Fruit fly (Drosophila melanogaster) whole organism, larva: ENCODE measurements around the gene CG43731.

Experiments
- noc ChIP-seq: fragments of 200-800 bp; sonication (Bioruptor generic); optimal IDR thresholded peaks from 3 replicates; lab custom pipeline; 2019; ENCODE audit warnings: missing biosample characterization, mild to moderate bottlenecking, missing genetic modification characterization, moderate library complexity

CG43731 gene

dm6 chr2L:19101744-19102143 is at the start of gene CG43731, which contains the start of gene CG17344:
Gene CG43731, plus strand, starts transcription at chr2L:19102044.
Gene CG17344, plus strand, starts transcription at chr2L:19102044.
- TF ChIP-seq noc (tag; lab: Kevin White, UChicago), result no peak

dm6 chr2L:19053860-19054515 is 47.9 kb upstream of the CG43731 start, which contains the start of gene CG10492:
Gene CG10492, plus strand, starts transcription at chr2L:19054078.
- TF ChIP-seq noc (tag; lab: Kevin White, UChicago), result no peak

dm6 chr2L:19054516-19054887 is 47.3 kb upstream of the CG43731 start:
- no peak for TF ChIP-seq noc (tag; lab: Kevin White, UChicago)

- TF ChIP-seq noc (tag; lab: Kevin White, UChicago), result no peak
These were observed 44.0 kb upstream of the CG43731 start for dm6 chr2L:19057799-19058198.

DNA sequence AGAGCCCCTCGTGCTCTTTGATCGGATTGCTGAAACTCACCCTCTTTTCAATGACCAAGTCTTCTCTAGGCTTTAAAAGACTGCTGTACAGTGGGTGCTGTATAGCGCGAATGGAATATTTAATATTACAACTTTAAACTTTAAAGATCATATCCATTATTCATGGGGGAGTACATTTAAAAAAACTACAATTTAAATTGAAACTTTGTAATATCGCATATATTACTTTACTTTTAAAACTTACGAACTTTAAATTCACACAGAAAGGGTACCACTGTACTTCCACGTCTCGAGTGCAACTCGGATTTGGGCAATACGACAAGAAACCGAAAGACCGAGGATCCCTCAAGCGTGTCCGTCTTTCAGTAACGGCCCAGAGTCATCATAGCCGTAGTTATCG is 42.9 kb upstream of the CG43731 start, which contains the start of gene Phlpp:
Gene Phlpp, plus strand, starts transcription at position 214 of the 400 bp plus-strand sequence.
- no peak for TF ChIP-seq noc (tag; lab: Kevin White, UChicago)

- TF ChIP-seq noc (tag; lab: Kevin White, UChicago), result no peak
These were observed 38.7 kb upstream of the CG43731 start, which contains the start of gene Dus4 for dm6 chr2L:19063090-19063692. Gene Dus4, plus strand, starts transcription at chr2L:19063295.

DNA sequence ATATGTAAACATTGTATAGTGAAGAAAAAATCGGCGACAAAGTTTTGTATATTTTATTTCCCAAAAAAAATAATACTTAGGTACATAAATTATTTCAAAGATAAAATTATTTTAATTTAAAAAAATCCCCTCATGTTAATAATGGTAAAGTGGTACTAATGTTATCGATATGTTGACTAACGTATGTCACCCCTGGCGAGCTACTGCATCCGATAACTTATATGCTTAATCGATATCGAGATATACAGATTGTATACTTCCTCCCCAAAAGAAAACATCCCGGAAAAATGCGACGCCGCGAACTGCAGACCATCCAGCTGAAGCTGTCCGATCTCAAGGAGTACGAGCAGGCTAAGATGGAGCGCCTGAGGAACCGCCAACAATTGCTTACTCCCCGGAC is 37.1 kb upstream of the CG43731 start, which contains the start of gene CG17343:
Gene CG17343, plus strand, starts transcription at position 224 of the 400 bp plus-strand sequence.
- TF ChIP-seq noc (tag; lab: Kevin White, UChicago), result no peak

dm6 chr2L:19068393-19068792 is 33.5 kb upstream of the CG43731 start:
- TF ChIP-seq noc (tag; lab: Kevin White, UChicago), result no peak

DNA sequence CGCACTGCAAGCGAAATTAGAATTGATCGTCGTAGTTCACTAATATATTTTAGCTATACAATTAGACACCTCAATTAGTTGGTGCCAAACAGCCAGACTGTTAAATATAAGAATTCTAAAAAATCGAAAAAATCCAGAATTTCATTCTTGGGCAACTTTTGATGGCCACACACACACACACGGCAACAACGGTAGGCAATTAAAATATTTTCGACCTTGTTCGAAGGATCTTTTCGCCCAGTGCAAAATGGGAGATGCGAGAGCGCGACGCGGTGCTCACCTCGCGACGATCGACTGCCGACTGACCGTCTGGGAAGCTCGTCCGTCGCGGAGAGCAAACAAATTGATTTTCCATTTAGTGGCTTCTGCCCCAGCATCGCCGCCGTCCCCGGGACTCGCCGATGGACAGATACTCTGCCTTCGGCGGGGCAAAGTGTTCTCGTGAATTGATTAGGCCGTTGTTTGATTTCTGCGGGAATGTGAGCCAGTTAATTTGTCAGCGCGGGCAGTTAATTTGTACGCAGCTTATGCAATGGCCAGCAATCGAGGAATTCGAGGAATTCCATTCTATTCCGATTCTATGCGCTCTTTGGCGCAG is 32.2 kb upstream of the CG43731 start, which contains the start of gene CG10702:
Gene CG10702, minus strand, starts transcription at position 304 of the 598 bp plus-strand sequence.
- no peak for TF ChIP-seq noc (tag; lab: Kevin White, UChicago)

DNA sequence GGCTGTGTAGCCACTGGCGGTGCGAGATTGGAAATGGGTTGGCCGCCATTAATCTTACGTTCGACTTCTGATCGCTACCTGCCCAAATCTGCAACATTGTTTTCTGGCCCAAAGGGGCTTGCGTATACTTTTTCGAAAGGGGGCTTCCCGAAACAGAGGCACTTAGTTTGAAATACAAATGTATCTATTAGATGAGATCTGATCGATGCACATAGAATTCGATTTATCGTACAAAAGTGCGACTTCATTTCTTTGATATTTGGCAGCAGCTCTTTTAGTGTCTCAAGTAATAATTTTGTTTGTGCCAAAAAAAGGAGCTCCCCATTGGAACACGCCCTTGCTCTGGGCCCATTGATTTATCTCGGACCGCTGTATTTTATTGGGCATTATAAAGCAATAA is 30.1 kb upstream of the CG43731 start:
- TF ChIP-seq noc (tag; lab: Kevin White, UChicago), result no peak

DNA sequence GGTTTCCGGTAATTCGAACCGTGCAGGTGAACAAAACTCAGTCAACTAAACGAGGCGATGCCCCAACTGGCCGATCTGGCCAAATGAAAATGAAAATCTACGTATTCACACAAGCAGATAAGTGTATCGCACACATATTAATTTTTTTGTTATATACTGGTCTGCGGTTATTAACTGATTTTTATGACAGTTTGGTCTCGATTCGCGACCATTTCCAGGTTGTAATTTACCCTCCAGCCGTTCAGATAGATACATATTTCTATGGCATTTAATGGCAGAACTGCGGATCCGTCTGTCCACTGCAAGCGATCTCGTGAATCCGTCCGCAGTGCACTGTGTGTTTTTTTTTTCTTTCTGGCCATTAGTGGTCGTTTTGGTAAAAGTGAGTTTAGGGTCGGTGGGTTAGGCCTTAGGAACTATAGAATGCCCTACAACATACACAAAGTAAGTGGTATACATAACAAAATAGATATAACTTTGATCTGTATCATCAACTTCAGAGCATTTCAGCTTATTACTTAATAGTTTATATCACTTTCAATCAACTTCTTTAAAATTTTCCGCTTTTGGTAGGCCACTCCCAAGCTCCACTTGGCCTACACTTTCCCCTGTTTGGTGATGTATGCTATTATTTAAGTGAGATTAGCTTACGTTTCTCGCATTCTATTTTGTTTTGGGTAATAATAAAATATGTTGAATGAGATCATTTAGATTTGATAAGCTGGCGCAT is 27.6 kb upstream of the CG43731 start, which contains the start of gene CG17572:
Gene CG17572, minus strand, starts transcription at position 51 of the 730 bp plus-strand sequence.
- TF ChIP-seq noc (tag; lab: Kevin White, UChicago), result no peak

- no peak for TF ChIP-seq noc (tag; lab: Kevin White, UChicago)
These were observed 22.9 kb upstream of the CG43731 start, which contains the start of gene CG10700 for dm6 chr2L:19078928-19079327. Gene CG10700, minus strand, starts transcription at chr2L:19079028.

dm6 chr2L:19079742-19080141 is 22.1 kb upstream of the CG43731 start:
- TF ChIP-seq noc (tag; lab: Kevin White, UChicago), result no peak

DNA sequence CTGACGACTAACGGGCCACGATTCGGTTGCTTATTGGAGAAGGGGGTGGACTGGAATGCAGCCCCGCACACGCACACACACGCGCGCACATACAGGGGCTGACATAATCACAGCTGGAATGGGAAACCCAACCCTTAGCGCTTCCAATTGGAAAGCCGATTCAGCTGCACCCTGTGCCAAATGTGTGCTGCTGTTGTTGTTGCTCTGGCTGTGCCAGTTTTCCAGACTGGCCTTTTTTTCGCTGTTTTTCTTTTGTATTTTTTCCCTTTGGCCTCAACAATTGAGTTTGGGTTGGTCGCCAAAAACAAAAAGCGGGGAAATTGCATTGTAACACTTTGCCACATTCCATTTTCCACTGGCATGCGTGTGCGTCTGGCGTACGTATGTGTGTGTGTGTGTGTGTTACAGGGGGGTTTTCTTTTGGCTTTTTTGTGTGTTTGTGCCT is 18.5 kb upstream of the CG43731 start:
- TF ChIP-seq noc (tag; lab: Kevin White, UChicago), result no peak

DNA sequence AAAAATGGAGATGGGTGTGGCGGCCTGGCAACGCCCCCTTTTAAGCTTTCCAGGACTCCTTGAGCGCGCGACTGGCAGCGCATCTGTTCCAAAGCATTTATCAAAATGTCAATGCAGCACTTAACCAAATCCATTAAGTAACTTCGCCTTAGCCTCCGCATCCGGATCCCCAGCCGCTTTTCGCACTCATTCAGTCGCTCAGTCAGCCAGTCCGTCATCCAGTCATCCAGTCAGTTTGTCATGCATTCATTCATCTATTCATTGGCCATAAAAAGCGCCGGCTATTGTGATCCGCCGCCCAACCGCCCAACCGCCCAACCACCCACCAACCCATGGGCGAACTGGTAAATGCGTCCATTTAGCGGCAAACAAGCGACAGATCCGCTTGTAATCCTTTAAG is 12.9 kb upstream of the CG43731 start:
- no peak for TF ChIP-seq noc (tag; lab: Kevin White, UChicago)
